Worm (Caenorhabditis elegans) whole organism, young adult: Measurements from ENCODE around the gene R12B2.13.

Experiments used
- B0019.2 ChIP-seq: fragments of 200-800 bp; sonication (Bioruptor generic); conservative IDR thresholded peaks from 2 replicates; pipeline ENCODE4 v1.3.6; 2022; ENCODE audit warnings: missing genetic modification reagents, missing genetic modification characterization, missing compliant biosample characterization
- C06A6.2 ChIP-seq: fragments of 200-800 bp; sonication (Bioruptor generic); conservative IDR thresholded peaks from 2 replicates; pipeline ENCODE4 v1.3.6; 2022; ENCODE audit warnings: missing genetic modification characterization, missing compliant biosample characterization
- D2030.7 ChIP-seq: fragments of 200-800 bp; sonication (Bioruptor generic); IDR thresholded peaks from 2 replicates; pipeline ENCODE4 v1.3.6; 2022; ENCODE audit warnings: missing genetic modification reagents, missing genetic modification characterization, missing compliant biosample characterization
- F10E7.11 ChIP-seq: sonication (generic microtip); optimal IDR thresholded peaks from 2 replicates; lab custom pipeline; 2017; ENCODE audit warnings: mild to moderate bottlenecking, missing genetic modification characterization, moderate library complexity, missing compliant biosample characterization
- F22D6.2 ChIP-seq: sonication (generic microtip); optimal IDR thresholded peaks from 2 replicates; lab custom pipeline; 2016; ENCODE audit warnings: mild to moderate bottlenecking, missing genetic modification characterization, missing compliant biosample characterization
- F57A8.1 ChIP-seq: fragments of 200-800 bp; sonication (Bioruptor generic); optimal IDR thresholded peaks from 2 replicates; lab custom pipeline; 2018; ENCODE audit warnings: mild to moderate bottlenecking, missing genetic modification characterization, moderate library complexity, missing compliant biosample characterization
- T26A5.8 ChIP-seq: sonication (generic microtip); optimal IDR thresholded peaks from 2 replicates; lab custom pipeline; 2016; ENCODE audit warnings: missing genetic modification characterization, missing compliant biosample characterization
- Y53F4B.3 ChIP-seq: fragments of 200-800 bp; sonication (Bioruptor generic); IDR thresholded peaks from 2 replicates; pipeline ENCODE4 v1.3.6; 2022; ENCODE audit warnings: missing genetic modification reagents, missing genetic modification characterization, missing compliant biosample characterization
- Y67H2A.10 ChIP-seq: fragments of 200-800 bp; sonication (Bioruptor generic); conservative IDR thresholded peaks from 2 replicates; pipeline ENCODE4 v1.3.6; 2022; ENCODE audit warnings: missing genetic modification reagents, missing genetic modification characterization, missing compliant biosample characterization
- ama-1 ChIP-seq, 3 experiments: fragments of 150-350 bp in 1 of 3; sonication (generic microtip) in 2 of 3; optimal IDR thresholded peaks; 2 replicates each; lab custom pipeline; 2014 to 2018; ENCODE audit warnings: missing biosample characterization in 2 of 3, missing genetic modification characterization in 2 of 3, missing genetic modification reagents in 2 of 3
- aptf-2 ChIP-seq: fragments of 200-800 bp; sonication (Bioruptor generic); conservative IDR thresholded peaks from 2 replicates; pipeline ENCODE4 v1.3.6; 2022; ENCODE audit warnings: missing genetic modification reagents, missing genetic modification characterization, missing compliant biosample characterization
- atf-7 ChIP-seq: sonication (generic microtip); optimal IDR thresholded peaks from 2 replicates; lab custom pipeline; 2017; ENCODE audit warnings: mild to moderate bottlenecking, missing genetic modification characterization, missing compliant biosample characterization
- attf-6 ChIP-seq: fragments of 200-800 bp; sonication (Bioruptor generic); IDR thresholded peaks from 2 replicates; pipeline ENCODE4 v1.3.6; 2022; ENCODE audit warnings: missing genetic modification reagents, missing genetic modification characterization, missing compliant biosample characterization
- ccch-3 ChIP-seq: fragments of 200-800 bp; sonication (Bioruptor generic); optimal IDR thresholded peaks from 2 replicates; lab custom pipeline; 2018; ENCODE audit warnings: mild to moderate bottlenecking, missing genetic modification characterization, missing compliant biosample characterization
- cebp-1 ChIP-seq, 2 experiments: fragments of 200-800 bp in 1 of 2; sonication (Bioruptor generic) in 1 of 2; sonication (generic microtip) in 1 of 2; IDR thresholded peaks in 1 of 2; optimal IDR thresholded peaks in 1 of 2; 2 replicates each; pipeline versions ENCODE4 v1.3.6 to Lab custom; 2017 to 2022; ENCODE audit warnings: missing compliant biosample characterization in 2 of 2, missing genetic modification characterization in 2 of 2, mild to moderate bottlenecking in 1 of 2, missing genetic modification reagents in 1 of 2, moderate library complexity in 1 of 2
- ceh-100 ChIP-seq: fragments of 200-800 bp; sonication (Bioruptor generic); IDR thresholded peaks from 2 replicates; pipeline ENCODE4 v1.3.6; 2022; ENCODE audit warnings: missing genetic modification reagents, missing genetic modification characterization, missing compliant biosample characterization
- ceh-58 ChIP-seq: fragments of 200-800 bp; sonication (Bioruptor generic); IDR thresholded peaks from 2 replicates; pipeline ENCODE4 v1.3.6; 2022; ENCODE audit warnings: missing genetic modification characterization, missing compliant biosample characterization
- die-1 ChIP-seq: sonication (generic microtip); optimal IDR thresholded peaks from 2 replicates; lab custom pipeline; 2016; ENCODE audit warnings: missing genotype, mild to moderate bottlenecking, missing genetic modification characterization, missing compliant biosample characterization
- dpff-1 ChIP-seq: sonication (generic microtip); optimal IDR thresholded peaks from 2 replicates; lab custom pipeline; 2017; ENCODE audit warnings: mild to moderate bottlenecking, missing genetic modification characterization, missing compliant biosample characterization
- efl-1 ChIP-seq: fragments of 150-350 bp; optimal IDR thresholded peaks from 2 replicates; lab custom pipeline; 2014; ENCODE audit warnings: missing biosample characterization, missing genetic modification reagents, missing genetic modification characterization
- egrh-3 ChIP-seq: fragments of 200-800 bp; sonication (Bioruptor generic); IDR thresholded peaks from 2 replicates; pipeline ENCODE4 v1.3.6; 2022; ENCODE audit warnings: missing genetic modification reagents, missing genetic modification characterization, missing compliant biosample characterization
- fkh-3 ChIP-seq: sonication (generic microtip); optimal IDR thresholded peaks from 2 replicates; lab custom pipeline; 2016; ENCODE audit warnings: mild to moderate bottlenecking, missing genetic modification characterization, missing compliant biosample characterization
- hlh-12 ChIP-seq: sonication (generic microtip); optimal IDR thresholded peaks from 2 replicates; lab custom pipeline; 2016; ENCODE audit warnings: missing genetic modification characterization, missing compliant biosample characterization
- hlh-26 ChIP-seq: fragments of 200-800 bp; sonication (Bioruptor generic); conservative IDR thresholded peaks from 2 replicates; pipeline ENCODE4 v1.3.6; 2022; ENCODE audit warnings: missing genetic modification reagents, missing genetic modification characterization, missing compliant biosample characterization
- hmg-1.2 ChIP-seq: fragments of 200-800 bp; sonication (Bioruptor generic); IDR thresholded peaks from 2 replicates; pipeline ENCODE4 v1.3.6; 2022; ENCODE audit warnings: missing genetic modification reagents, missing genetic modification characterization, missing compliant biosample characterization
- lag-1 ChIP-seq: fragments of 200-800 bp; sonication (Bioruptor generic); IDR thresholded peaks from 2 replicates; pipeline ENCODE4 v1.3.6; 2022; ENCODE audit warnings: missing genetic modification reagents, missing genetic modification characterization, missing compliant biosample characterization
- let-526 ChIP-seq: fragments of 200-800 bp; sonication (Bioruptor generic); IDR thresholded peaks from 2 replicates; pipeline ENCODE4 v1.3.6; 2022; ENCODE audit warnings: missing genetic modification reagents, missing genetic modification characterization, missing compliant biosample characterization
- lin-26 ChIP-seq: fragments of 200-800 bp; sonication (Bioruptor generic); IDR thresholded peaks from 2 replicates; pipeline ENCODE4 v1.3.6; 2022; ENCODE audit warnings: missing genetic modification reagents, missing genetic modification characterization, missing compliant biosample characterization
- lin-40 ChIP-seq: sonication (generic microtip); optimal IDR thresholded peaks from 2 replicates; lab custom pipeline; 2016; ENCODE audit warnings: missing genetic modification characterization, mild to moderate bottlenecking, missing compliant biosample characterization, missing genotype, missing genetic modification reagents
- lin-54 ChIP-seq: fragments of 200-800 bp; sonication (Bioruptor generic); optimal IDR thresholded peaks from 2 replicates; lab custom pipeline; 2018; ENCODE audit warnings: mild to moderate bottlenecking, missing genetic modification characterization, missing compliant biosample characterization
- lsl-1 ChIP-seq: fragments of 200-800 bp; sonication (Bioruptor generic); optimal IDR thresholded peaks from 2 replicates; lab custom pipeline; 2018; ENCODE audit warnings: mild to moderate bottlenecking, missing genetic modification characterization, moderate library complexity, missing compliant biosample characterization
- madf-6 ChIP-seq: fragments of 200-800 bp; sonication (Bioruptor generic); IDR thresholded peaks from 2 replicates; pipeline ENCODE4 v1.3.6; 2022; ENCODE audit warnings: missing genetic modification reagents, missing genetic modification characterization, missing compliant biosample characterization
- madf-8 ChIP-seq: fragments of 200-800 bp; sonication (Bioruptor generic); conservative IDR thresholded peaks from 2 replicates; pipeline ENCODE4 v1.3.6; 2022; ENCODE audit warnings: missing genetic modification reagents, missing genetic modification characterization, missing compliant biosample characterization
- nhr-179 ChIP-seq: sonication (generic microtip); optimal IDR thresholded peaks from 2 replicates; lab custom pipeline; 2016; ENCODE audit warnings: mild to moderate bottlenecking, missing genetic modification characterization, missing compliant biosample characterization
- nhr-90 ChIP-seq: sonication (generic microtip); optimal IDR thresholded peaks from 2 replicates; lab custom pipeline; 2016; ENCODE audit warnings: missing genotype, mild to moderate bottlenecking, missing genetic modification characterization, missing compliant biosample characterization
- sdz-38 ChIP-seq: sonication (generic microtip); optimal IDR thresholded peaks from 2 replicates; lab custom pipeline; 2016; ENCODE audit warnings: missing genotype, missing genetic modification characterization, missing compliant biosample characterization
- sptf-2 ChIP-seq: fragments of 200-800 bp; sonication (Bioruptor generic); optimal IDR thresholded peaks from 2 replicates; lab custom pipeline; 2018; ENCODE audit warnings: mild to moderate bottlenecking, missing genetic modification characterization, missing compliant biosample characterization
- tbx-9 ChIP-seq: sonication (generic microtip); optimal IDR thresholded peaks from 2 replicates; lab custom pipeline; 2016; ENCODE audit warnings: borderline replicate concordance, missing genetic modification characterization, inconsistent platforms, missing compliant biosample characterization
- ztf-26 ChIP-seq: sonication (generic microtip); optimal IDR thresholded peaks from 2 replicates; lab custom pipeline; 2017; ENCODE audit warnings: missing genetic modification characterization, missing compliant biosample characterization

The R12B2.13 gene

ce11 chrIII:5853240-5853639 is 20.0 kb upstream of the R12B2.13 start, which contains the start of gene ddx-23 (continued):
- no peak for TF ChIP-seq aptf-2 (GFP tag; lab: Robert Waterston, UW)
- TF ChIP-seq atf-7 (tag; lab: Kevin White, UChicago), result no peak
- no peak for TF ChIP-seq Y53F4B.3 (GFP tag; lab: Robert Waterston, UW)
- TF ChIP-seq sdz-38 (tag; lab: Kevin White, UChicago), result no peak
- no peak for TF ChIP-seq B0019.2
- no peak for TF ChIP-seq cebp-1 (GFP tag; IDR thresholded peaks at IDR 0.05; lab: Robert Waterston, UW)
- peak; percentile 39 for TF ChIP-seq cebp-1 (tag; optimal IDR thresholded peaks at IDR 0.05; lab: Kevin White, UChicago)
- no peak for TF ChIP-seq F22D6.2
- TF ChIP-seq lin-54 (GFP tag; lab: Kevin White, UChicago), result peak; percentile 35
- TF ChIP-seq let-526, result no peak
- TF ChIP-seq hmg-1.2 (GFP tag; lab: Robert Waterston, UW), result no peak
- TF ChIP-seq F57A8.1, result no peak
- TF ChIP-seq sptf-2 (GFP tag; lab: Kevin White, UChicago), result no peak
- TF ChIP-seq nhr-90, result peak; percentile 27
- peak; percentile 12 for TF ChIP-seq efl-1
- TF ChIP-seq nhr-179 (tag; lab: Kevin White, UChicago), result no peak
- TF ChIP-seq ceh-100 (GFP tag; lab: Robert Waterston, UW), result no peak
- TF ChIP-seq die-1, result no peak
- TF ChIP-seq ccch-3, result no peak
- peak; percentile 28; the same call in 1 of the 2 replicates for TF ChIP-seq lin-26 (GFP tag; lab: Robert Waterston, UW)
- no peak for TF ChIP-seq hlh-26 (GFP tag; lab: Robert Waterston, UW)
- TF ChIP-seq tbx-9, result no peak
- TF ChIP-seq egrh-3 (GFP tag; lab: Robert Waterston, UW), result no peak
- peak; percentile 58 for TF ChIP-seq F10E7.11
- TF ChIP-seq ama-1 (optimal IDR thresholded peaks at IDR 0.05; lab: Kevin White, UChicago), result peak; percentile 23
- TF ChIP-seq ama-1 (GFP tag; optimal IDR thresholded peaks at IDR 0.05; lab: Kevin White, UChicago), result peak; percentile 14 to 53
- peak; percentile 9 for TF ChIP-seq lin-40 (tag; lab: Kevin White, UChicago)
- no peak for TF ChIP-seq fkh-3 (tag; lab: Kevin White, UChicago)
- TF ChIP-seq hlh-12 (tag; lab: Kevin White, UChicago), result peak; percentile 28
- no peak for TF ChIP-seq T26A5.8 (tag; lab: Kevin White, UChicago)

- no peak for TF ChIP-seq lsl-1 (GFP tag; lab: Kevin White, UChicago)
- TF ChIP-seq madf-8 (GFP tag; lab: Robert Waterston, UW), result no peak
- no peak for TF ChIP-seq efl-1
- TF ChIP-seq madf-6 (GFP tag; lab: Robert Waterston, UW), result no peak
- TF ChIP-seq lag-1 (GFP tag; lab: Robert Waterston, UW), result no peak
- TF ChIP-seq ztf-26 (tag; lab: Kevin White, UChicago), result no peak
- TF ChIP-seq D2030.7 (GFP tag; lab: Robert Waterston, UW), result no peak
- TF ChIP-seq attf-6, result no peak
- no peak for TF ChIP-seq C06A6.2 (GFP tag; lab: Robert Waterston, UW)
- no peak for TF ChIP-seq ceh-58 (GFP tag; lab: Robert Waterston, UW)
- no peak for TF ChIP-seq ceh-100 (GFP tag; lab: Robert Waterston, UW)
- no peak for TF ChIP-seq dpff-1 (tag; lab: Kevin White, UChicago)
- TF ChIP-seq Y67H2A.10 (GFP tag; lab: Robert Waterston, UW), result no peak
These were observed 13.1 kb upstream of the R12B2.13 start for ce11 chrIII:5846412-5846811.
